Worm (Caenorhabditis elegans): ENCODE measurements around the gene C32D5.11.
A peak's percentile ranks its signal among the peaks of the same experiment; 100 is the strongest.

The C32D5.11 gene

DNA sequence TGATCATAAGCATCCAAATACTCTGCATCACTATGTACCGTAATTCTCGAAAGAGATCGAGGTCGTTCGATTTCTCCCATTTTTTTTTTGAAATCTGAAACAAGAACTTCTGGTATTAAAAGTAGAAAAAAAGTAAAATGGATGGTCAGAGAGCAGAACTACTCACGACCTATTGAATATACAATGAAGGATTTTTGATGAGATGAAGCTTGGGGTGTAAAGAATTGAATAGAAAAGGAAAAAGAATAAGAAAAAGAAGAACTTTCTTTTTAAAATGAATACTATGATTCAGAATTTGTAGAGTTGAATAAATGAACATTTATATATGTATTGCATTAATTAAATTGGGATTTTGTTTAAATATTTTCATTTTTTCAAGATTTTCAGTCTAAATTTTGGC, 21.4 kb downstream of the C32D5.11 start, which contains the start of gene ttc-39B:
ttc-39B (minus strand) TSS at position 101 of the 400 bp plus-strand sequence.
- TF ChIP-seq unc-3 (GFP tag; conservative IDR thresholded peaks at IDR 0.05), result no peak
- no peak for TF ChIP-seq unc-3 (tag; optimal IDR thresholded peaks at IDR 0.05)
- TF ChIP-seq tbx-2 (tag; optimal IDR thresholded peaks at IDR 0.05), result no peak
- TF ChIP-seq C08G9.2 (tag; optimal IDR thresholded peaks at IDR 0.05), result no peak
- TF ChIP-seq ceh-31 (tag; optimal IDR thresholded peaks at IDR 0.05), result no peak
- no peak for TF ChIP-seq fkh-10 (GFP tag; optimal IDR thresholded peaks at IDR 0.05)
- no peak for TF ChIP-seq ahr-1 (tag; optimal IDR thresholded peaks at IDR 0.05)
- no peak for TF ChIP-seq ceh-34 (tag; optimal IDR thresholded peaks at IDR 0.05)
- no peak for TF ChIP-seq ceh-2 (tag; optimal IDR thresholded peaks at IDR 0.05)
- TF ChIP-seq nhr-232 (tag; optimal IDR thresholded peaks at IDR 0.05), result no peak
- TF ChIP-seq ceh-14 (tag; optimal IDR thresholded peaks at IDR 0.05), result no peak
- TF ChIP-seq sox-2 (GFP tag; IDR thresholded peaks at IDR 0.05), result no peak
- no peak for TF ChIP-seq ceh-19 (GFP tag; optimal IDR thresholded peaks at IDR 0.05)

DNA sequence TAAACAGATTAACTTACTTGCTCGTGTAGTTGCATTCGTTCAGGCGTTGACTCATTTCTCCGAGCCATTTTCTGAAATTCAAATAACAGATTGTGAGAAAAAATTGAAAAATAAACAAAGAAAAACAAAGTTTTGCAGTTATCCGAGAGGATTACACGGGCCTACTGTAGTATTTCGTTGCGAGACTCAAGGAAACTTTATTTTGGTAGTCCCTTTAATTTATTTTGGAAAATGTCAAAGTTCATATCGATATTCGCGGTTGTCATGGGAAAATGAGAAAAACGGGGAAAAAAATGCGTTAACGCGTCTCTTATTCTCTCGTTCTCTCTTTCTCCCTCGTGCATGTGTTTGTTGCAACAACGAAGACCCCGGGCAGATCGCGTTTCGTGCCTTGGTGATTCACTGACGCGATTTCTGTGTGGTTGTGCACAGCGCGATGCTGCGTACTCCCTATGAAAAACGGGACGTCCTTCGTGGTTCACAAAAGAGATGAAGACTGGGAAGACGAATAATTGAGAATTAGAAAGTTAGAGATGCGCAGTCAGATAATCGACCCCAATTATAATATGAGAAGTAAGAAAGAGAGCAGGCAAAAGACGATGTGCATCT, 23.9 kb downstream of the C32D5.11 start, which contains the start of gene set-4:
set-4 (minus strand) TSS at position 120 of the 609 bp plus-strand sequence.
- TF ChIP-seq hlh-30 (tag; optimal IDR thresholded peaks at IDR 0.05; ENCODE audit: insufficient read depth) (peak; percentile 85), ceh-19 (GFP tag; optimal IDR thresholded peaks at IDR 0.05) (peak; percentile 42), fkh-10 (GFP tag; optimal IDR thresholded peaks at IDR 0.05) (peak; percentile 39), ceh-34 (tag; optimal IDR thresholded peaks at IDR 0.05) (peak; percentile 75), unc-55 (GFP tag; optimal IDR thresholded peaks at IDR 0.05) (peak; percentile 6), che-1 (tag; optimal IDR thresholded peaks at IDR 0.05) (peak; percentile 24), nfya-1 (tag; optimal IDR thresholded peaks at IDR 0.05) (peak; percentile 92), ceh-18 (tag; optimal IDR thresholded peaks at IDR 0.05) (peak; percentile 81), K02D7.2 (tag; optimal IDR thresholded peaks at IDR 0.05) (no peak), elt-4 (tag; optimal IDR thresholded peaks at IDR 0.05) (no peak), ref-2 (tag; optimal IDR thresholded peaks at IDR 0.05) (peak; percentile 80), tbx-2 (tag; optimal IDR thresholded peaks at IDR 0.05) (peak; percentile 72), unc-42 (tag; optimal IDR thresholded peaks at IDR 0.05) (peak; percentile 74), ceh-48 (tag; optimal IDR thresholded peaks at IDR 0.05) (no peak), ceh-14 (tag; optimal IDR thresholded peaks at IDR 0.05) (peak; percentile 46), unc-86 (tag; optimal IDR thresholded peaks at IDR 0.05) (peak; percentile 67), ttx-3 (tag; optimal IDR thresholded peaks at IDR 0.05) (peak; percentile 27), dmd-4 (tag; optimal IDR thresholded peaks at IDR 0.05; ENCODE audit: borderline replicate concordance) (peak; percentile 7), tbx-7 (tag; optimal IDR thresholded peaks at IDR 0.05) (no peak), hlh-8 (tag; optimal IDR thresholded peaks at IDR 0.05) (peak; percentile 35), zip-5 (tag; optimal IDR thresholded peaks at IDR 0.05) (no peak), sdc-2 (tag; optimal IDR thresholded peaks at IDR 0.05) (peak; percentile 37), rnt-1 (tag; optimal IDR thresholded peaks at IDR 0.05) (peak; percentile 77), ceh-31 (tag; optimal IDR thresholded peaks at IDR 0.05) (peak; percentile 81), unc-3 (GFP tag; conservative IDR thresholded peaks at IDR 0.05) (no peak; the same call in 1 of the 2 replicates), unc-3 (tag; optimal IDR thresholded peaks at IDR 0.05) (no peak), ztf-16 (tag; optimal IDR thresholded peaks at IDR 0.05) (peak; percentile 19), pros-1 (tag; optimal IDR thresholded peaks at IDR 0.05) (peak; percentile 84), ets-4 (tag; optimal IDR thresholded peaks at IDR 0.05) (peak; percentile 10), C08G9.2 (tag; optimal IDR thresholded peaks at IDR 0.05) (peak; percentile 12), elt-2 (tag; optimal IDR thresholded peaks at IDR 0.05) (peak; percentile 53), ceh-2 (tag; optimal IDR thresholded peaks at IDR 0.05) (peak; percentile 30), ama-1 (optimal IDR thresholded peaks at IDR 0.05) (no peak)

DNA sequence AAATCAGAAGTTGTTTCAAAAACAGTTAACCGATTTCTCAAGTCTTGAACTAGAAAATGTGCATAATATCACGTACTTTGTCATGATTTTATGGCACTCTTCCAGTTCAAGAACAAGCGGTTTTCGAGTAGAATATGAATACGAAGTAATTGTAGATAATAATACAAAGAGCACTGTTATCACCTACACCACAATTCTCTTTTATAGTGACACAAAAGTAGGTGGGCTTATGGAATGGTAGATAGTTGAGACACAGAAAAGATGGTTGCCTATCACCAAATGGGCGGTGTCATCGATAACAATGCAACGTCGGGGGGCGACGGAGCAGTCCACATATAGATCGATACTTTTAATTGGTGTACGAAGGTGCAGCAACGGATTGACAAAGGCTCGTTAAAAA, 26.6 kb downstream of the C32D5.11 start:
- TF ChIP-seq C08G9.2 (tag; optimal IDR thresholded peaks at IDR 0.05) (no peak), ceh-45 (GFP tag; IDR thresholded peaks at IDR 0.05) (no peak), elt-2 (tag; optimal IDR thresholded peaks at IDR 0.05) (peak; percentile 97), K02D7.2 (tag; optimal IDR thresholded peaks at IDR 0.05) (no peak), lin-11 (tag; optimal IDR thresholded peaks at IDR 0.05) (no peak), F13H6.1 (tag; optimal IDR thresholded peaks at IDR 0.05) (no peak), elt-4 (tag; optimal IDR thresholded peaks at IDR 0.05) (no peak)

Data from whole organism, late embryonic.